Fruit fly (Drosophila melanogaster) whole organism, embryonic: Measurements from ENCODE around the gene Ripalpha.

Source experiments
- Abd-B ChIP-seq: fragments of 200-800 bp; sonication (Bioruptor generic); optimal IDR thresholded peaks from 2 replicates; lab custom pipeline; 2018; ENCODE audit warnings: missing biosample characterization, mild to moderate bottlenecking, missing genetic modification characterization, moderate library complexity
- Awh ChIP-seq: fragments of 200-800 bp; sonication (Bioruptor generic); IDR thresholded peaks from 2 replicates; pipeline ENCODE4, ENCODE4 v1.3.6; 2022; ENCODE audit warnings: missing biosample characterization, missing genetic modification characterization
- B-H2 ChIP-seq: fragments of 200-800 bp; sonication (Bioruptor generic); optimal IDR thresholded peaks from 2 replicates; lab custom pipeline; 2018; ENCODE audit warnings: missing biosample characterization, mild to moderate bottlenecking, missing genetic modification characterization
- BEAF-32 ChIP-seq: fragments of 200-800 bp; sonication (Bioruptor generic); optimal IDR thresholded peaks from 3 replicates; lab custom pipeline; 2017; ENCODE audit warnings: missing biosample characterization, missing genetic modification characterization, mild to moderate bottlenecking, moderate library complexity, missing genetic modification reagents
- CG10274 ChIP-seq: fragments of 200-800 bp; sonication (Bioruptor generic); optimal IDR thresholded peaks from 3 replicates; lab custom pipeline; 2017; ENCODE audit warnings: missing biosample characterization, mild to moderate bottlenecking, missing genetic modification characterization
- CG11085 ChIP-seq: fragments of 200-800 bp; sonication (Bioruptor generic); IDR thresholded peaks from 2 replicates; pipeline ENCODE4 v1.3.6; 2022; ENCODE audit warnings: missing biosample characterization, missing genetic modification characterization
- CG11504 ChIP-seq: fragments of 200-800 bp; sonication (Bioruptor generic); optimal IDR thresholded peaks from 3 replicates; lab custom pipeline; 2019; ENCODE audit warnings: missing biosample characterization, mild to moderate bottlenecking, missing genetic modification characterization, moderate library complexity
- CG11723 ChIP-seq: fragments of 200-800 bp; sonication (Bioruptor generic); optimal IDR thresholded peaks from 2 replicates; lab custom pipeline; 2017; ENCODE audit warnings: missing biosample characterization, mild to moderate bottlenecking, missing genetic modification characterization
- CG12071 ChIP-seq: fragments of 200-800 bp; sonication (Bioruptor generic); optimal IDR thresholded peaks from 3 replicates; lab custom pipeline; 2018; ENCODE audit warnings: missing biosample characterization, mild to moderate bottlenecking, missing genetic modification characterization
- CG13296 ChIP-seq: fragments of 200-800 bp; sonication (Bioruptor generic); optimal IDR thresholded peaks from 3 replicates; lab custom pipeline; 2018; ENCODE audit warnings: missing biosample characterization, mild to moderate bottlenecking, missing genetic modification characterization
- CG15514 ChIP-seq: fragments of 200-800 bp; sonication (Bioruptor generic); optimal IDR thresholded peaks from 3 replicates; lab custom pipeline; 2017; ENCODE audit warnings: missing biosample characterization, missing genetic modification characterization, mild to moderate bottlenecking, moderate library complexity, missing genetic modification reagents
- CG16863 ChIP-seq: fragments of 200-800 bp; sonication (Bioruptor generic); optimal IDR thresholded peaks from 3 replicates; lab custom pipeline; 2016; ENCODE audit warnings: missing biosample characterization, missing genetic modification characterization
- CG17612 ChIP-seq: fragments of 200-800 bp; sonication (Bioruptor generic); IDR thresholded peaks from 2 replicates; pipeline ENCODE4 v1.3.6; 2022; ENCODE audit warnings: missing biosample characterization, missing genetic modification characterization
- CG17829 ChIP-seq: fragments of 200-800 bp; optimal IDR thresholded peaks from 2 replicates; lab custom pipeline; 2019; ENCODE audit warnings: missing biosample characterization, mild to moderate bottlenecking, missing genetic modification characterization, moderate library complexity
- CG2712 ChIP-seq: fragments of 200-800 bp; optimal IDR thresholded peaks from 3 replicates; lab custom pipeline; 2019; ENCODE audit warnings: missing biosample characterization, mild to moderate bottlenecking, missing genetic modification characterization, moderate library complexity
- CG30403 ChIP-seq: fragments of 200-800 bp; sonication (Bioruptor generic); optimal IDR thresholded peaks from 3 replicates; lab custom pipeline; 2016; ENCODE audit warnings: missing biosample characterization, missing genetic modification characterization
- CG30431 ChIP-seq: fragments of 200-800 bp; sonication (Bioruptor generic); optimal IDR thresholded peaks from 2 replicates; lab custom pipeline; 2017; ENCODE audit warnings: missing biosample characterization, missing genetic modification characterization
- CG31365 ChIP-seq: fragments of 200-800 bp; sonication (Bioruptor generic); optimal IDR thresholded peaks from 2 replicates; lab custom pipeline; 2018; ENCODE audit warnings: missing biosample characterization, mild to moderate bottlenecking, missing genetic modification characterization
- CG32532 ChIP-seq: fragments of 200-800 bp; sonication (Bioruptor generic); IDR thresholded peaks from 2 replicates; pipeline ENCODE4 v1.3.6; 2022; ENCODE audit warnings: missing biosample characterization, missing genetic modification characterization
- CG6175 ChIP-seq: fragments of 200-800 bp; sonication (Bioruptor generic); IDR thresholded peaks from 3 replicates; pipeline ENCODE4 v1.3.6; 2022; ENCODE audit warnings: missing biosample characterization, missing genetic modification characterization
- CG8924 ChIP-seq: fragments of 200-800 bp; optimal IDR thresholded peaks from 3 replicates; lab custom pipeline; 2019; ENCODE audit warnings: missing biosample characterization, mild to moderate bottlenecking, missing genetic modification characterization, moderate library complexity
- CG8944 ChIP-seq: fragments of 200-800 bp; sonication (Bioruptor generic); optimal IDR thresholded peaks from 3 replicates; lab custom pipeline; 2016; ENCODE audit warnings: missing biosample characterization, missing genetic modification characterization
- CG9817 ChIP-seq: fragments of 200-800 bp; sonication (Bioruptor generic); optimal IDR thresholded peaks from 2 replicates; lab custom pipeline; 2018; ENCODE audit warnings: missing biosample characterization, mild to moderate bottlenecking, missing genetic modification characterization, moderate library complexity
- Dek ChIP-seq: fragments of 200-800 bp; sonication (Bioruptor generic); optimal IDR thresholded peaks from 3 replicates; lab custom pipeline; 2019; ENCODE audit warnings: missing biosample characterization, mild to moderate bottlenecking, missing genetic modification characterization, moderate library complexity
- Elba2 ChIP-seq: fragments of 200-800 bp; sonication (Bioruptor generic); optimal IDR thresholded peaks from 3 replicates; lab custom pipeline; 2016; ENCODE audit warnings: missing biosample characterization, missing genetic modification characterization
- Fer3 ChIP-seq: fragments of 200-800 bp; sonication (Bioruptor generic); optimal IDR thresholded peaks from 2 replicates; lab custom pipeline; 2018; ENCODE audit warnings: missing biosample characterization, mild to moderate bottlenecking, missing genetic modification characterization, moderate library complexity
- Hsf ChIP-seq: fragments of 200-800 bp; sonication (Bioruptor generic); optimal IDR thresholded peaks from 3 replicates; lab custom pipeline; 2016; ENCODE audit warnings: missing biosample characterization, missing genetic modification characterization
- MBD-R2 ChIP-seq: fragments of 200-800 bp; sonication (Bioruptor generic); IDR thresholded peaks from 2 replicates; pipeline ENCODE4 v1.3.6; 2022; ENCODE audit warnings: missing biosample characterization, missing genetic modification characterization
- MESR4 ChIP-seq: fragments of 200-800 bp; sonication (Bioruptor generic); optimal IDR thresholded peaks from 2 replicates; lab custom pipeline; 2018; ENCODE audit warnings: missing biosample characterization, mild to moderate bottlenecking, missing genetic modification characterization, moderate library complexity
- Mad ChIP-seq: fragments of 200-800 bp; sonication (Bioruptor generic); optimal IDR thresholded peaks from 2 replicates; lab custom pipeline; 2016; ENCODE audit warnings: missing biosample characterization, missing genetic modification characterization
- Max ChIP-seq: fragments of 200-800 bp; sonication (Bioruptor generic); optimal IDR thresholded peaks from 2 replicates; lab custom pipeline; 2016; ENCODE audit warnings: missing biosample characterization, mild to moderate bottlenecking, missing genetic modification characterization
- Nf-YB ChIP-seq: fragments of 200-800 bp; sonication (Bioruptor generic); optimal IDR thresholded peaks from 3 replicates; lab custom pipeline; 2019; ENCODE audit warnings: missing biosample characterization, mild to moderate bottlenecking, missing genetic modification characterization, moderate library complexity
- NfI ChIP-seq: fragments of 200-800 bp; sonication (Bioruptor generic); optimal IDR thresholded peaks from 3 replicates; lab custom pipeline; 2018; ENCODE audit warnings: missing biosample characterization, mild to moderate bottlenecking, missing genetic modification characterization, moderate library complexity
- Pdp1 ChIP-seq, 2 experiments: fragments of 200-800 bp; sonication (Bioruptor generic); optimal IDR thresholded peaks; 3 replicates each; lab custom pipeline; 2016; ENCODE audit warnings: missing biosample characterization in 2 of 2, missing genetic modification characterization in 2 of 2, mild to moderate bottlenecking in 1 of 2, moderate library complexity in 1 of 2
- ato ChIP-seq: fragments of 200-800 bp; sonication (Bioruptor generic); IDR thresholded peaks from 2 replicates; pipeline ENCODE4 v1.3.6; 2022; ENCODE audit warnings: missing biosample characterization, missing genetic modification characterization; ENCODE audit not compliant: partially characterized antibody
- btn ChIP-seq: fragments of 200-800 bp; sonication (Bioruptor generic); optimal IDR thresholded peaks from 2 replicates; lab custom pipeline; 2016; ENCODE audit warnings: missing biosample characterization, missing genetic modification characterization
- chm ChIP-seq: fragments of 200-800 bp; sonication (Bioruptor generic); IDR thresholded peaks from 2 replicates; pipeline ENCODE4 v1.3.6; 2022; ENCODE audit warnings: missing biosample characterization, missing genetic modification characterization
- crp ChIP-seq, 2 experiments: fragments of 200-800 bp; sonication (Bioruptor generic); optimal IDR thresholded peaks; 2 replicates in 1 of 2; 3 replicates in 1 of 2; lab custom pipeline; 2017; ENCODE audit warnings: missing biosample characterization in 2 of 2, missing genetic modification characterization in 2 of 2, mild to moderate bottlenecking in 1 of 2, moderate library complexity in 1 of 2
- da ChIP-seq: fragments of 200-800 bp; sonication (Bioruptor generic); optimal IDR thresholded peaks from 2 replicates; lab custom pipeline; 2016; ENCODE audit warnings: missing biosample characterization, missing genetic modification characterization
- h ChIP-seq: fragments of >200 bp; optimal IDR thresholded peaks from 2 replicates; lab custom pipeline; 2017
- jumu ChIP-seq: fragments of 200-800 bp; sonication (Bioruptor generic); optimal IDR thresholded peaks from 3 replicates; lab custom pipeline; 2016; ENCODE audit warnings: missing biosample characterization, missing genetic modification characterization
- maf-S ChIP-seq: fragments of 200-800 bp; sonication (Bioruptor generic); optimal IDR thresholded peaks from 2 replicates; lab custom pipeline; 2016; ENCODE audit warnings: missing biosample characterization, missing genetic modification characterization
- mam ChIP-seq: fragments of 200-800 bp; sonication (Bioruptor generic); optimal IDR thresholded peaks from 3 replicates; lab custom pipeline; 2016; ENCODE audit warnings: missing biosample characterization, missing genetic modification characterization
- mirr ChIP-seq: fragments of 200-800 bp; sonication (Bioruptor generic); optimal IDR thresholded peaks from 3 replicates; lab custom pipeline; 2018; ENCODE audit warnings: missing biosample characterization, mild to moderate bottlenecking, missing genetic modification characterization
- nom ChIP-seq: fragments of 200-800 bp; sonication (Bioruptor generic); optimal IDR thresholded peaks from 2 replicates; lab custom pipeline; 2017; ENCODE audit warnings: missing biosample characterization, missing genetic modification characterization, mild to moderate bottlenecking, moderate library complexity, missing genetic modification reagents
- pan ChIP-seq, 4 experiments: fragments of >200 bp in 3 of 4; fragments of 200-800 bp in 1 of 4; sonication (Bioruptor generic) in 1 of 4; optimal IDR thresholded peaks in 3 of 4; IDR thresholded peaks in 1 of 4; 2 replicates each; pipeline versions ENCODE4 v1.3.6 to Lab custom; 2017 to 2022; ENCODE audit warnings: missing biosample characterization in 2 of 4, missing genetic modification characterization in 2 of 4, mixed read lengths in 1 of 4
- prd ChIP-seq, 3 experiments: fragments of >200 bp in 2 of 3; fragments of 200-800 bp in 1 of 3; sonication (Bioruptor generic) in 1 of 3; optimal IDR thresholded peaks in 2 of 3; IDR thresholded peaks in 1 of 3; 2 replicates in 2 of 3; 3 replicates in 1 of 3; pipeline versions ENCODE4 v1.3.6 to Lab custom; 2017 to 2022; ENCODE audit warnings: missing biosample characterization in 1 of 3, missing genetic modification characterization in 1 of 3
- slbo ChIP-seq: fragments of 200-800 bp; sonication (Bioruptor generic); IDR thresholded peaks from 2 replicates; pipeline ENCODE4 v1.3.6; 2022; ENCODE audit warnings: missing biosample characterization, missing genetic modification characterization
- tin ChIP-seq: fragments of 200-800 bp; sonication (Bioruptor generic); optimal IDR thresholded peaks from 3 replicates; lab custom pipeline; 2016; ENCODE audit warnings: missing biosample characterization, missing genetic modification characterization

Gene Ripalpha

DNA sequence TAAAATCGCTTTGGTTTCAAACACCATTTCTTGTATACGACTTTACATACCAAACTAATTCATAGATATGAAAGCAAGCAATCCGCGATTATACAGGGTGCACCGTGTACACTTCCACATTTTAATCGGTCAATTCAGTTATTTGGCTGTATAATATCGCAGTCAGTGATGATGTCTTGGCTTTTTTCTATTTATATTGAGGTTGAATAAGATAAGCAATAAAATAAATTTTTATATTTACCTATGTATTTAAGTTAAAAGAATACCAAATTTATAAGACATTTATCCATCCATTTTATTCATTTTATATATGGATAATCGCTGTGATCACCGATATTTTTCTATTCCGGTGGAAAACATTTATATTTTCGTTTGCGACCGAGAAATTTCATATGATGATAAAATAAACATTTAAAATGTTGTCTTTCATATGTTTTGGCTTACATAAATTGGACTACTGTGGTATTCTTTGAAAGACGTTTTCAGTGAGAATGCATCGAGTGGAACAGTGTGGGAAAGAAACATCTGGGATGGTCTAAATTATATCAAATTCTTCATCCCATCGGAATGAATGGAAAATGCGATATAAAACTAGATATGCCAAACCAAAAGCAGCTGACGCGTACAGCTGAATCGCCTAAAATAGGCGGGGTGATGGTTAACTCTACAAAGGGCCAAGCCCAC lies 26.1 kb upstream of the Ripalpha start, which contains the start of gene CG5708 (continued):
- no peak for TF ChIP-seq CG6175 (GFP tag; lab: Robert Waterston, UW)
- no peak for TF ChIP-seq da
- no peak for TF ChIP-seq CG8944 (GFP tag; lab: Kevin White, UChicago)
- no peak for TF ChIP-seq CG10274 (GFP tag; lab: Kevin White, UChicago)
- TF ChIP-seq Pdp1 (GFP tag; optimal IDR thresholded peaks at IDR 0.05; lab: Kevin White, UChicago), result no peak
- TF ChIP-seq Dek (tag; lab: Kevin White, UChicago), result no peak
- no peak for TF ChIP-seq Nf-YB (GFP tag; lab: Kevin White, UChicago)
- no peak for TF ChIP-seq CG16863 (GFP tag; lab: Kevin White, UChicago)
- TF ChIP-seq CG17612 (GFP tag; lab: Robert Waterston, UW), result no peak
- no peak for TF ChIP-seq CG31365 (tag; lab: Kevin White, UChicago)
- TF ChIP-seq jumu, result no peak
- no peak for TF ChIP-seq mam (GFP tag; lab: Kevin White, UChicago)
- no peak for TF ChIP-seq Max (GFP tag; lab: Kevin White, UChicago)
- TF ChIP-seq Fer3 (tag; lab: Kevin White, UChicago), result no peak
- TF ChIP-seq CG8924 (tag; lab: Kevin White, UChicago), result peak; percentile 25
- TF ChIP-seq Elba2 (GFP tag; lab: Kevin White, UChicago), result no peak
- TF ChIP-seq chm (GFP tag; lab: Robert Waterston, UW), result no peak
- no peak for TF ChIP-seq btn (GFP tag; lab: Kevin White, UChicago)
- TF ChIP-seq CG9817, result no peak
- TF ChIP-seq Mad (GFP tag; lab: Kevin White, UChicago), result no peak
- TF ChIP-seq slbo, result peak; percentile 73
- no peak for TF ChIP-seq CG30403 (GFP tag; lab: Kevin White, UChicago)
- no peak for TF ChIP-seq CG11504 (tag; lab: Kevin White, UChicago)
- TF ChIP-seq tin (GFP tag; lab: Kevin White, UChicago), result no peak
- TF ChIP-seq crp (GFP tag; optimal IDR thresholded peaks at IDR 0.05; lab: Kevin White, UChicago), result peak in 1 of 2 experiments; percentile 48
- TF ChIP-seq CG2712 (tag; lab: Kevin White, UChicago), result peak; percentile 38
- TF ChIP-seq CG11723 (GFP tag; lab: Kevin White, UChicago), result peak; percentile 89
- no peak for TF ChIP-seq h (lab: Kevin White, UChicago)
- no peak for TF ChIP-seq prd (optimal IDR thresholded peaks at IDR 0.05; lab: Kevin White, UChicago)
- TF ChIP-seq prd (GFP tag; IDR thresholded peaks at IDR 0.05; lab: Robert Waterston, UW), result 0 out of 3 replicates have a peak, but pooled peaks have one; percentile 20
- no peak for TF ChIP-seq CG32532 (GFP tag; lab: Robert Waterston, UW)
- TF ChIP-seq CG13296 (GFP tag; lab: Kevin White, UChicago), result no peak
- TF ChIP-seq B-H2 (GFP tag; lab: Kevin White, UChicago), result peak; percentile 35
- TF ChIP-seq CG11085, result no peak
- no peak for TF ChIP-seq pan (optimal IDR thresholded peaks at IDR 0.05; lab: Kevin White, UChicago)
- no peak for TF ChIP-seq pan (GFP tag; optimal IDR thresholded peaks at IDR 0.05 in 1 of 2, IDR thresholded peaks at IDR 0.05 in 1 of 2)
- TF ChIP-seq BEAF-32 (GFP tag; lab: Kevin White, UChicago), result peak; percentile 73
- TF ChIP-seq NfI, result peak; percentile 33
- no peak for TF ChIP-seq CG30431 (GFP tag; lab: Kevin White, UChicago)
- peak; percentile 46 for TF ChIP-seq MESR4 (GFP tag; lab: Kevin White, UChicago)
- TF ChIP-seq CG15514, result peak; percentile 30
- no peak for TF ChIP-seq maf-S (GFP tag; lab: Kevin White, UChicago)
- no peak for TF ChIP-seq CG12071
- TF ChIP-seq mirr (GFP tag; lab: Kevin White, UChicago), result no peak
- TF ChIP-seq CG17829 (tag; lab: Kevin White, UChicago), result peak; percentile 35
- TF ChIP-seq Awh (GFP tag; lab: Robert Waterston, UW), result no peak
- TF ChIP-seq nom (GFP tag; lab: Kevin White, UChicago), result no peak
- TF ChIP-seq Abd-B (GFP tag; lab: Kevin White, UChicago), result peak; percentile 51
- peak; percentile 1 for TF ChIP-seq Hsf (GFP tag; lab: Kevin White, UChicago)
- peak; percentile 58 for TF ChIP-seq MBD-R2 (GFP tag; lab: Robert Waterston, UW)
- TF ChIP-seq ato (GFP tag; lab: Robert Waterston, UW), result no peak
